Fruit fly (Drosophila melanogaster): ENCODE results near the gene ImpE1.
A peak's percentile ranks its signal among the peaks of the same experiment; 100 is the strongest.

The ImpE1 gene

dm6 chr3L:8396187-8396586 is 24.0 kb downstream of the ImpE1 start:
- TF ChIP-seq rn (GFP tag; IDR thresholded peaks at IDR 0.05): no peak
- no peak for TF ChIP-seq Snoo (tag; optimal IDR thresholded peaks at IDR 0.05)
- no peak for TF ChIP-seq CG17806 (tag; optimal IDR thresholded peaks at IDR 0.05)
- TF ChIP-seq CG12605 (GFP tag; IDR thresholded peaks at IDR 0.05): no peak
- no peak for TF ChIP-seq CG8159 (tag; optimal IDR thresholded peaks at IDR 0.05)
- TF ChIP-seq Pif1A (GFP tag; optimal IDR thresholded peaks at IDR 0.05): no peak
- TF ChIP-seq CG4496 (GFP tag; IDR thresholded peaks at IDR 0.05): no peak
- TF ChIP-seq D1 (tag; optimal IDR thresholded peaks at IDR 0.05): no peak
- no peak for TF ChIP-seq CG15710 (tag; optimal IDR thresholded peaks at IDR 0.05)
- no peak for TF ChIP-seq CG8301 (tag; optimal IDR thresholded peaks at IDR 0.05)
- TF ChIP-seq CG10348 (GFP tag; IDR thresholded peaks at IDR 0.05): no peak

dm6 chr3L:8398763-8399445 is 26.7 kb downstream of the ImpE1 start:
- TF ChIP-seq Pif1B (GFP tag; optimal IDR thresholded peaks at IDR 0.05) (no peak), CG8301 (tag; optimal IDR thresholded peaks at IDR 0.05) (no peak), CG12605 (GFP tag; IDR thresholded peaks at IDR 0.05) (peak; percentile 65), CG15710 (tag; optimal IDR thresholded peaks at IDR 0.05) (peak; percentile 84), gl (tag; optimal IDR thresholded peaks at IDR 0.05) (peak; percentile 75), CG17806 (tag; optimal IDR thresholded peaks at IDR 0.05) (peak; percentile 77), Pif1A (GFP tag; optimal IDR thresholded peaks at IDR 0.05) (no peak), fd96Ca (GFP tag; IDR thresholded peaks at IDR 0.05) (peak; percentile 86), CG4496 (GFP tag; IDR thresholded peaks at IDR 0.05) (peak; percentile 86), CG34367 (tag; optimal IDR thresholded peaks at IDR 0.05) (peak; percentile 72), rn (GFP tag; IDR thresholded peaks at IDR 0.05) (peak; percentile 63; the same call in 1 of the 2 replicates), CG13204 (GFP tag; optimal IDR thresholded peaks at IDR 0.05) (no peak), Ets98B (GFP tag; IDR thresholded peaks at IDR 0.05) (peak; percentile 84), D1 (tag; optimal IDR thresholded peaks at IDR 0.05) (no peak), CG9948 (tag; optimal IDR thresholded peaks at IDR 0.05) (peak; percentile 66), CG32121 (GFP tag; IDR thresholded peaks at IDR 0.05) (peak; percentile 86), CG8159 (tag; optimal IDR thresholded peaks at IDR 0.05) (no peak), Snoo (tag; optimal IDR thresholded peaks at IDR 0.05) (peak; percentile 81), EcR (GFP tag; optimal IDR thresholded peaks at IDR 0.05) (no peak), CG10348 (GFP tag; IDR thresholded peaks at IDR 0.05) (no peak), CG14655 (GFP tag; optimal IDR thresholded peaks at IDR 0.05) (no peak)

- TF ChIP-seq Pif1B (GFP tag; optimal IDR thresholded peaks at IDR 0.05) (no peak), CG4496 (GFP tag; IDR thresholded peaks at IDR 0.05) (peak; percentile 27; the same call in 1 of the 3 replicates)
Measured at dm6 chr3L:8405123-8405522, 32.9 kb downstream of the ImpE1 start, which contains the start of the genes Tpt, mkg-p and CG13667. Gene Tpt (minus strand): TSS chr3L:8405277. Gene mkg-p (minus strand): TSS chr3L:8405277. Gene CG13667 (plus strand): TSS chr3L:8405454.

- peak; percentile 31 for TF ChIP-seq CG15710 (tag; optimal IDR thresholded peaks at IDR 0.05)
- TF ChIP-seq CG34367 (tag; optimal IDR thresholded peaks at IDR 0.05): peak; percentile 32
- 0 out of 2 replicates have a peak, but pooled peaks have one; percentile 10 for TF ChIP-seq rn (GFP tag; IDR thresholded peaks at IDR 0.05)
- no peak for TF ChIP-seq Snoo (tag; optimal IDR thresholded peaks at IDR 0.05)
- TF ChIP-seq CG14655 (GFP tag; optimal IDR thresholded peaks at IDR 0.05): no peak
Measured at dm6 chr3L:8411439-8411897, 39.3 kb downstream of the ImpE1 start, which contains the start of gene Exo70. Gene Exo70 (plus strand): TSS chr3L:8411851.

- no peak for TF ChIP-seq CG15710 (tag; optimal IDR thresholded peaks at IDR 0.05)
- no peak for TF ChIP-seq CG10348 (GFP tag; IDR thresholded peaks at IDR 0.05)
- no peak for TF ChIP-seq CG32121 (GFP tag; IDR thresholded peaks at IDR 0.05)
- TF ChIP-seq CG13204 (GFP tag; optimal IDR thresholded peaks at IDR 0.05): no peak
- no peak for TF ChIP-seq gl (tag; optimal IDR thresholded peaks at IDR 0.05)
- TF ChIP-seq CG8301 (tag; optimal IDR thresholded peaks at IDR 0.05): no peak
- TF ChIP-seq Pif1A (GFP tag; optimal IDR thresholded peaks at IDR 0.05): no peak
- TF ChIP-seq D1 (tag; optimal IDR thresholded peaks at IDR 0.05): no peak
- no peak for TF ChIP-seq Ets98B (GFP tag; IDR thresholded peaks at IDR 0.05)
- no peak for TF ChIP-seq fd96Ca (GFP tag; IDR thresholded peaks at IDR 0.05)
- no peak for TF ChIP-seq Pif1B (GFP tag; optimal IDR thresholded peaks at IDR 0.05)
- TF ChIP-seq CG8159 (tag; optimal IDR thresholded peaks at IDR 0.05): no peak
- TF ChIP-seq CG12605 (GFP tag; IDR thresholded peaks at IDR 0.05): no peak
Measured at dm6 chr3L:8412725-8413124, 40.5 kb downstream of the ImpE1 start, which contains the start of the genes Oseg1 and mtrm. Gene Oseg1 (minus strand): TSS chr3L:8412825. Gene mtrm (plus strand): TSS chr3L:8413012.

- TF ChIP-seq CG10348 (GFP tag; IDR thresholded peaks at IDR 0.05) (peak; percentile 33; the same call in 1 of the 2 replicates), CG12605 (GFP tag; IDR thresholded peaks at IDR 0.05) (peak; percentile 86), CG15710 (tag; optimal IDR thresholded peaks at IDR 0.05) (peak; percentile 67), Pif1A (GFP tag; optimal IDR thresholded peaks at IDR 0.05) (peak; percentile 88), CG8301 (tag; optimal IDR thresholded peaks at IDR 0.05) (peak; percentile 92), Pif1B (GFP tag; optimal IDR thresholded peaks at IDR 0.05) (peak; percentile 74), EcR (GFP tag; optimal IDR thresholded peaks at IDR 0.05) (no peak), CG32121 (GFP tag; IDR thresholded peaks at IDR 0.05) (peak; percentile 94), Ets98B (GFP tag; IDR thresholded peaks at IDR 0.05) (peak; percentile 94), CG34367 (tag; optimal IDR thresholded peaks at IDR 0.05) (peak; percentile 69), CG14655 (GFP tag; optimal IDR thresholded peaks at IDR 0.05) (peak; percentile 92), CG8159 (tag; optimal IDR thresholded peaks at IDR 0.05) (peak; percentile 71), gl (tag; optimal IDR thresholded peaks at IDR 0.05) (peak; percentile 35), Snoo (tag; optimal IDR thresholded peaks at IDR 0.05) (peak; percentile 38), CG4496 (GFP tag; IDR thresholded peaks at IDR 0.05) (peak; percentile 96), D1 (tag; optimal IDR thresholded peaks at IDR 0.05) (no peak), rn (GFP tag; IDR thresholded peaks at IDR 0.05) (peak; percentile 84), CG13204 (GFP tag; optimal IDR thresholded peaks at IDR 0.05) (no peak), CG9948 (tag; optimal IDR thresholded peaks at IDR 0.05) (peak; percentile 74), fd96Ca (GFP tag; IDR thresholded peaks at IDR 0.05) (peak; percentile 96), CG17806 (tag; optimal IDR thresholded peaks at IDR 0.05) (peak; percentile 76)
Measured at dm6 chr3L:8418984-8419383, 46.8 kb downstream of the ImpE1 start.
